Worm (Caenorhabditis elegans): Measurements from ENCODE around the gene rmd-6.

DNA sequence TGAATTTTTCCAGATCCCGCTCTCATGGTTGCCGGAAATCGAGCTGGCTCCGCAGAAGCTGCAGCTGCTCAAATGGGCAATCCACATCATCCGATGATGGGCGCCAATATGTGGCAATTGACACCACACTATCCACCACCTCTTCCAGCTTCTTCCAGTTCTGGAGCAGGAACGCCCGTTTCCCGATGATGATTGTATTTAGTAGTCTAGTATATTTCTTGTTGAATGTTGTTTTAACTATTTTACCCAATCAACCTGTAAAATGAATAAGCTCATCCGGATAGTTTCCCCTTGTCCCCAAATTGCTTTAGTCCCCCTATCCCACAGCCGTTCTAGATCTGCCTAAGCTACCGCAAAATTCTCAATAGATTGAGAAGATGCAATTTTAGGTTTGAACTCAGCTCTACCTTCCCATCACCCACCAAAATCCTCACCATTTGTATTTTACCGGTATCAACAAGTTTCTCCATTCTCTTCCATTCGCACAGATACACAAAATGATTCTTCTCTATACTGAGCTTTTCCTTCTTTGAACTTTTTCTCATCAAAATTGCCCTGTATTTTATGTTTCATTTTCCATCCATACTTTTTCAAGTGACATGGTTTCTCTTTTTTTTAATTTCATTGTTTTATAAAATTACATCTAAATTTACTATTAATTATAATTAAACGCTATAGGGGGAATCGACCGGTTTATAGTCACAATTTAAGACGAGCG, 17.8 kb downstream of the rmd-6 start:
- TF ChIP-seq ets-4 (tag; optimal IDR thresholded peaks at IDR 0.05) (no peak), hlh-8 (tag; optimal IDR thresholded peaks at IDR 0.05) (no peak), elt-2 (tag; optimal IDR thresholded peaks at IDR 0.05) (no peak), ama-1 (optimal IDR thresholded peaks at IDR 0.05) (no peak), hlh-30 (tag; optimal IDR thresholded peaks at IDR 0.05; ENCODE audit: insufficient read depth) (no peak)

Data from whole organism, late embryonic.